Fruit fly (Drosophila melanogaster) whole organism, embryonic: ENCODE data around the gene CG18063.

Source experiments
- CG6175 ChIP-seq: fragments of 200-800 bp; sonication (Bioruptor generic); IDR thresholded peaks from 3 replicates; pipeline ENCODE4 v1.3.6; 2022; ENCODE audit warnings: missing biosample characterization, missing genetic modification characterization
- sens-2 ChIP-seq: fragments of 200-800 bp; sonication (Bioruptor generic); IDR thresholded peaks from 2 replicates; pipeline ENCODE4 v1.3.6; 2022; ENCODE audit warnings: missing biosample characterization, missing genetic modification characterization

DNA sequence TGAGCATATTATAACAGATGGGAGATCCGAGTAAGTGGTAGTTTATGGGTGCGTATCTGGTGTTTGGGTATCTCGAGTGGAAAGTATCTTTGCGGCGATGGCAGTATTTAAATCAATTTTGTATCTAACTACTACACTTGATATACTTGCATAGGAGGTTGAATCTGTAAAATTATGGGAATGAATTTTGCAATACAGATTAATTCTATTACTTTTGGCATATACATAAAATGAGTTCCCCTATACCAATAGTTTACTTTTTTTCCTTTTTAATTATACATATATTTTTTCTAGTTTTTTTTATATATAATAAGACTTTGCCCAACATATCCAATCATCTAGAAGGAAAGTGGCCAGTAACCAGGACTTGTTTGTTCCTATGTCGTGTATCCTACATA is 48.4 kb upstream of the CG18063 start:
- no peak for TF ChIP-seq CG6175
- no peak for TF ChIP-seq sens-2
